Worm (Caenorhabditis elegans): ENCODE data around the gene apc-10.

DNA sequence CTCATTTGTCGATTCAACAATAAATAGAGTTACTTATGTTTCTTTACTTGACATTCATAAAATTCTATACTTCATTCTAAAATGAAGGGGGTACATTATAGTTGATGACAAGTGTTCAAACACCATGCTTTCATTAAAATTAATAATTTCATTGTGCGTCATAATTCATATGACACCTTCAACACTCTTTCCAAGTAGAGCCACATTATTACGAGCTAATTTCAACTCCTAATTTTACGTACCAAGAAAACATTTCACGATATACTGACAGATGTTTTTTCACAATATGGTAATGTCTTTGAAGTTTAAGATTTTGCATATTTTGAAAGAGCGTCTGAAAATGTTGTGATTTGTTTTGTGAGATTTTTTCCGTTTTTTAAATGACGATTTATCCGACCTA lies 39.3 kb upstream of the apc-10 start:
- no peak for TF ChIP-seq nfya-1 (tag; optimal IDR thresholded peaks at IDR 0.05; ENCODE audit: insufficient read depth)
- TF ChIP-seq pqm-1 (tag; optimal IDR thresholded peaks at IDR 0.05) = no peak
- TF ChIP-seq jun-1 (tag; optimal IDR thresholded peaks at IDR 0.05) = no peak
- TF ChIP-seq fos-1 (tag; optimal IDR thresholded peaks at IDR 0.05) = no peak
- TF ChIP-seq ztf-11 (tag; optimal IDR thresholded peaks at IDR 0.05) = no peak
- no peak for TF ChIP-seq nhr-28 (tag; optimal IDR thresholded peaks at IDR 0.05)
- no peak for TF ChIP-seq ceh-82 (tag; optimal IDR thresholded peaks at IDR 0.05)
- no peak for TF ChIP-seq elt-2 (tag; optimal IDR thresholded peaks at IDR 0.05)
- TF ChIP-seq nhr-11 (tag; optimal IDR thresholded peaks at IDR 0.05) = no peak
- no peak for TF ChIP-seq nhr-76 (tag; optimal IDR thresholded peaks at IDR 0.05)
